Fruit fly (Drosophila melanogaster) whole organism, pupa: Measurements from ENCODE around the gene Takl2.

ENCODE experiments used
- CG10348 ChIP-seq: fragments of 200-800 bp; sonication (Bioruptor generic); IDR thresholded peaks from 2 replicates; pipeline ENCODE4 v1.3.6; 2022; ENCODE audit warnings: missing biosample characterization, missing genetic modification characterization
- CG12605 ChIP-seq: fragments of 200-800 bp; sonication (Bioruptor generic); IDR thresholded peaks from 2 replicates; pipeline ENCODE4 v1.3.6; 2022; ENCODE audit warnings: missing biosample characterization, missing genetic modification characterization
- CG15710 ChIP-seq: fragments of 200-800 bp; sonication (Bioruptor generic); optimal IDR thresholded peaks from 2 replicates; lab custom pipeline; 2018; ENCODE audit warnings: missing biosample characterization, mild to moderate bottlenecking, missing genetic modification characterization, moderate library complexity
- CG34367 ChIP-seq: fragments of 200-800 bp; sonication (Bioruptor generic); optimal IDR thresholded peaks from 2 replicates; lab custom pipeline; 2018; ENCODE audit warnings: missing biosample characterization, mild to moderate bottlenecking, missing genetic modification characterization
- CG4496 ChIP-seq: fragments of 200-800 bp; sonication (Bioruptor generic); IDR thresholded peaks from 3 replicates; pipeline ENCODE4 v1.3.6; 2022; ENCODE audit warnings: missing biosample characterization, missing genetic modification characterization
- CG8301 ChIP-seq: fragments of 200-800 bp; sonication (Bioruptor generic); optimal IDR thresholded peaks from 2 replicates; lab custom pipeline; 2018; ENCODE audit warnings: missing biosample characterization, mild to moderate bottlenecking, missing genetic modification characterization
- CG9948 ChIP-seq: fragments of 200-800 bp; sonication (Bioruptor generic); optimal IDR thresholded peaks from 2 replicates; lab custom pipeline; 2018; ENCODE audit warnings: missing biosample characterization, mild to moderate bottlenecking, missing genetic modification characterization, moderate library complexity
- D1 ChIP-seq: fragments of 200-800 bp; sonication (Bioruptor generic); optimal IDR thresholded peaks from 2 replicates; lab custom pipeline; 2018; ENCODE audit warnings: missing biosample characterization, mild to moderate bottlenecking, missing genetic modification characterization, moderate library complexity
- Ets98B ChIP-seq: fragments of 200-800 bp; sonication (Bioruptor generic); IDR thresholded peaks from 2 replicates; pipeline ENCODE4 v1.3.6; 2022; ENCODE audit warnings: missing biosample characterization, missing genetic modification characterization
- rn ChIP-seq: fragments of 200-800 bp; sonication (Bioruptor generic); IDR thresholded peaks from 2 replicates; pipeline ENCODE4 v1.3.6; 2022; ENCODE audit warnings: missing biosample characterization, missing genetic modification characterization

DNA sequence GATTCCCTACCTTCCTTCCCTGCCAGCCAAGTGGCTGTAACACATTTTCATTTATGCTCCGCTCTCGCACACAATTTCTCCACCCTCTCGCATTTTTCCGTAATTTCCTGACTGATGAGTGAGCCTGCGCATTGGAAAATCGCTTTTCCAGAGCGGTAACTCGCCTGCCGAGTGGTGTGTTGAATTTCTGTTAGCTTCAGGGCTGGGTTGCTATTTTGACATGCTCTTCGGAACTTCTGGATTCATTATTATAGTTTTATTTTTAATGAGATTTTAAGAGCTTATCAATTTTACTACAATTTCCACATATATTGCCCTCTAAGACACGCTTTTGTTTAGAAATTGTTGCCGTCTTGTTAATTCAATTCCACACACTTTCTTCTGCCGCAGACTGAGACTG is 19.3 kb upstream of the Takl2 start:
- no peak for TF ChIP-seq CG8301 (tag; lab: Kevin White, UChicago)
- no peak for TF ChIP-seq CG34367 (tag; lab: Kevin White, UChicago)
- no peak for TF ChIP-seq CG10348 (GFP tag; lab: Robert Waterston, UW)
- no peak for TF ChIP-seq rn
- no peak for TF ChIP-seq Ets98B (GFP tag; lab: Robert Waterston, UW)
- no peak for TF ChIP-seq D1 (tag; lab: Kevin White, UChicago)
- no peak for TF ChIP-seq CG15710 (tag; lab: Kevin White, UChicago)
- no peak for TF ChIP-seq CG12605
- no peak for TF ChIP-seq CG9948 (tag; lab: Kevin White, UChicago)
- no peak for TF ChIP-seq CG4496 (GFP tag; lab: Robert Waterston, UW)
